Fruit fly (Drosophila melanogaster) Kc167 (cell line): ENCODE data around the gene frac.

Experiments
- Sin3A ChIP-seq: fragments of >200 bp; optimal IDR thresholded peaks from 2 replicates; lab custom pipeline; 2018; ENCODE audit warnings: missing external identifiers
- insv ChIP-seq: fragments of >200 bp; optimal IDR thresholded peaks from 3 replicates; lab custom pipeline; 2018; ENCODE audit warnings: missing external identifiers
- psq ChIP-seq: fragments of >200 bp; optimal IDR thresholded peaks from 2 replicates; lab custom pipeline; 2017; ENCODE audit warnings: missing external identifiers
- ttk ChIP-seq: sonication (Bioruptor generic); optimal IDR thresholded peaks from 2 replicates; lab custom pipeline; 2017; ENCODE audit warnings: missing external identifiers

- TF ChIP-seq Sin3A (lab: Kevin White, UChicago) (no peak), ttk (lab: Kevin White, UChicago) (no peak), psq (lab: Kevin White, UChicago) (no peak), insv (lab: Kevin White, UChicago) (no peak)
Measured at dm6 chr3L:7617436-7617979, 55.1 kb downstream of the frac start.
